Worm (Caenorhabditis elegans) whole organism, L4/young adult: ENCODE data around the gene sprr-1.

Experiments used
- W03F9.2 ChIP-seq: fragments of 150-350 bp; optimal IDR thresholded peaks from 2 replicates; lab custom pipeline; 2014; ENCODE audit warnings: missing biosample characterization, missing genetic modification characterization
- dao-5 ChIP-seq: sonication (generic microtip); optimal IDR thresholded peaks from 2 replicates; lab custom pipeline; 2016; ENCODE audit warnings: missing genotype, missing genetic modification characterization, moderate library complexity, missing compliant biosample characterization
- him-1 ChIP-seq: sonication (generic microtip); optimal IDR thresholded peaks from 2 replicates; lab custom pipeline; 2016; ENCODE audit warnings: missing genotype, missing genetic modification reagents, missing genetic modification characterization, missing compliant biosample characterization

The sprr-1 gene

ce11 chrX:15468657-15469056 is 2.6 kb downstream of the sprr-1 start:
- TF ChIP-seq him-1 (tag; lab: Kevin White, UChicago) (no peak), W03F9.2 (tag; lab: Kevin White, UChicago) (no peak), dao-5 (tag; lab: Kevin White, UChicago) (no peak)

- TF ChIP-seq W03F9.2 (tag; lab: Kevin White, UChicago) = no peak
- no peak for TF ChIP-seq him-1 (tag; lab: Kevin White, UChicago)
- no peak for TF ChIP-seq dao-5 (tag; lab: Kevin White, UChicago)
Observed at ce11 chrX:15469957-15470548, 4.0 kb downstream of the sprr-1 start.

ce11 chrX:15477309-15477708 is 11.2 kb downstream of the sprr-1 start, which contains the start of gene exc-1:
Gene exc-1, minus strand, starts transcription at chrX:15477409.
- no peak for TF ChIP-seq W03F9.2 (tag; lab: Kevin White, UChicago)
- TF ChIP-seq dao-5 (tag; lab: Kevin White, UChicago) = no peak
- TF ChIP-seq him-1 (tag; lab: Kevin White, UChicago) = no peak

- TF ChIP-seq him-1 (tag; lab: Kevin White, UChicago) (no peak), W03F9.2 (tag; lab: Kevin White, UChicago) (no peak), dao-5 (tag; lab: Kevin White, UChicago) (no peak)
Observed at ce11 chrX:15478717-15479116, 12.6 kb downstream of the sprr-1 start, which contains the start of gene gcy-36. Gene gcy-36, plus strand, starts transcription at chrX:15479017.

ce11 chrX:15485262-15485661 is 19.2 kb downstream of the sprr-1 start:
- TF ChIP-seq dao-5 (tag; lab: Kevin White, UChicago) = no peak
- TF ChIP-seq him-1 (tag; lab: Kevin White, UChicago) = no peak
- no peak for TF ChIP-seq W03F9.2 (tag; lab: Kevin White, UChicago)

ce11 chrX:15487162-15487561 is 21.1 kb downstream of the sprr-1 start:
- no peak for TF ChIP-seq W03F9.2 (tag; lab: Kevin White, UChicago)
- no peak for TF ChIP-seq him-1 (tag; lab: Kevin White, UChicago)
- no peak for TF ChIP-seq dao-5 (tag; lab: Kevin White, UChicago)

- no peak for TF ChIP-seq W03F9.2 (tag; lab: Kevin White, UChicago)
- TF ChIP-seq him-1 (tag; lab: Kevin White, UChicago) = no peak
- no peak for TF ChIP-seq dao-5 (tag; lab: Kevin White, UChicago)
Observed at ce11 chrX:15487806-15488205, 21.7 kb downstream of the sprr-1 start, which contains the start of gene H13N06.2. Gene H13N06.2, plus strand, starts transcription at chrX:15488106.

- TF ChIP-seq W03F9.2 (tag; lab: Kevin White, UChicago) = no peak
Observed at ce11 chrX:15491110-15491509, 25.0 kb downstream of the sprr-1 start.

ce11 chrX:15492759-15493158 is 26.7 kb downstream of the sprr-1 start:
- TF ChIP-seq him-1 (tag; lab: Kevin White, UChicago) (peak; percentile 11), dao-5 (tag; lab: Kevin White, UChicago) (no peak), W03F9.2 (tag; lab: Kevin White, UChicago) (peak; percentile 53)

- TF ChIP-seq W03F9.2 (tag; lab: Kevin White, UChicago) = no peak
- TF ChIP-seq dao-5 (tag; lab: Kevin White, UChicago) = no peak
- no peak for TF ChIP-seq him-1 (tag; lab: Kevin White, UChicago)
Observed at ce11 chrX:15493322-15493721, 27.2 kb downstream of the sprr-1 start, which contains the start of gene gob-1. Gene gob-1, plus strand, starts transcription at chrX:15493602.

- TF ChIP-seq dao-5 (tag; lab: Kevin White, UChicago) = no peak
- no peak for TF ChIP-seq W03F9.2 (tag; lab: Kevin White, UChicago)
- TF ChIP-seq him-1 (tag; lab: Kevin White, UChicago) = no peak
Observed at ce11 chrX:15494154-15494553, 28.1 kb downstream of the sprr-1 start.

- TF ChIP-seq W03F9.2 (tag; lab: Kevin White, UChicago) = no peak
- TF ChIP-seq dao-5 (tag; lab: Kevin White, UChicago) = no peak
- no peak for TF ChIP-seq him-1 (tag; lab: Kevin White, UChicago)
Observed at ce11 chrX:15496927-15497605, 31.0 kb downstream of the sprr-1 start, which contains the start of gene suox-1. Gene suox-1, plus strand, starts transcription at chrX:15497555.

ce11 chrX:15502455-15503174 is 36.5 kb downstream of the sprr-1 start, which contains the start of gene H13N06.7:
Gene H13N06.7, plus strand, starts transcription at chrX:15503124.
- no peak for TF ChIP-seq W03F9.2 (tag; lab: Kevin White, UChicago)
- TF ChIP-seq dao-5 (tag; lab: Kevin White, UChicago) = no peak
- TF ChIP-seq him-1 (tag; lab: Kevin White, UChicago) = no peak
